Worm (Caenorhabditis elegans) whole organism, young adult: ENCODE results near the gene him-3.

Experiments used
- F23B12.7 ChIP-seq: sonication (generic microtip); optimal IDR thresholded peaks from 2 replicates; lab custom pipeline; 2017; ENCODE audit warnings: missing genetic modification characterization, mild to moderate bottlenecking, missing compliant biosample characterization, antibody characterized with exemption, moderate library complexity; ENCODE audit not compliant: insufficient read depth
- F33H1.4 ChIP-seq: fragments of 200-800 bp; sonication (Bioruptor generic); IDR thresholded peaks from 2 replicates; pipeline ENCODE4 v1.3.6; 2022; ENCODE audit warnings: missing genetic modification reagents, missing genetic modification characterization, missing compliant biosample characterization
- ceh-27 ChIP-seq: fragments of 200-800 bp; sonication (Bioruptor generic); optimal IDR thresholded peaks from 2 replicates; lab custom pipeline; 2018; ENCODE audit warnings: mild to moderate bottlenecking, missing genetic modification characterization, moderate library complexity, missing compliant biosample characterization
- ets-4 ChIP-seq: fragments of 200-800 bp; sonication (Bioruptor generic); optimal IDR thresholded peaks from 2 replicates; lab custom pipeline; 2018; ENCODE audit warnings: mild to moderate bottlenecking, missing genetic modification characterization, missing compliant biosample characterization
- let-607 ChIP-seq, 2 experiments: fragments of 200-800 bp in 1 of 2; sonication (Bioruptor generic) in 1 of 2; sonication (generic microtip) in 1 of 2; optimal IDR thresholded peaks; 2 replicates each; lab custom pipeline; 2016 to 2018; ENCODE audit warnings: mild to moderate bottlenecking in 2 of 2, missing compliant biosample characterization in 2 of 2, missing genetic modification characterization in 2 of 2, moderate library complexity in 2 of 2, missing genotype in 1 of 2
- snpc-4 ChIP-seq, 5 experiments: fragments of 150-350 bp in 1 of 5; sonication (generic microtip) in 4 of 5; optimal IDR thresholded peaks; 2 replicates each; lab custom pipeline; 2014 to 2018; ENCODE audit warnings: missing genetic modification characterization in 5 of 5, missing biosample characterization in 3 of 5, antibody characterized with exemption in 2 of 5, mild to moderate bottlenecking in 2 of 5, missing compliant biosample characterization in 2 of 5, missing genotype in 2 of 5, moderate library complexity in 2 of 5, missing genetic modification reagents in 1 of 5

- TF ChIP-seq F23B12.7 (tag; lab: Kevin White, UChicago) = no peak
- no peak for TF ChIP-seq ceh-27 (GFP tag; lab: Kevin White, UChicago)
- TF ChIP-seq ets-4 (GFP tag; lab: Kevin White, UChicago) = no peak
- no peak for TF ChIP-seq snpc-4 (GFP tag; optimal IDR thresholded peaks at IDR 0.05; lab: Kevin White, UChicago)
- no peak for TF ChIP-seq snpc-4 (tag; optimal IDR thresholded peaks at IDR 0.05; lab: Kevin White, UChicago)
- TF ChIP-seq let-607 (tag; optimal IDR thresholded peaks at IDR 0.05; lab: Kevin White, UChicago) = no peak
- TF ChIP-seq F33H1.4 (GFP tag; lab: Robert Waterston, UW) = no peak
These were observed 30.5 kb upstream of the him-3 start for ce11 chrIV:6946832-6947231.
